Fruit fly (Drosophila melanogaster): ENCODE measurements around the gene CG1394.

CG1394 gene

dm6 chrX:11124749-11125508 lies 45.5 kb downstream of the CG1394 start, which contains the start of gene Rpt3 (continued):
- peak; percentile 65 for TF ChIP-seq Ets97D (GFP tag; optimal IDR thresholded peaks at IDR 0.05)
- no peak for TF ChIP-seq sima (GFP tag; optimal IDR thresholded peaks at IDR 0.05)
- no peak for TF ChIP-seq toy (GFP tag; IDR thresholded peaks at IDR 0.05)
- no peak for TF ChIP-seq CG9817 (tag; optimal IDR thresholded peaks at IDR 0.05)
- TF ChIP-seq yki (optimal IDR thresholded peaks at IDR 0.05), result no peak
- TF ChIP-seq chn (GFP tag; optimal IDR thresholded peaks at IDR 0.05), result no peak
- no peak for TF ChIP-seq Hr51 (GFP tag; optimal IDR thresholded peaks at IDR 0.05)
- TF ChIP-seq CG16863 (GFP tag; optimal IDR thresholded peaks at IDR 0.05), result peak; percentile 59
- no peak for TF ChIP-seq hth (optimal IDR thresholded peaks at IDR 0.05)
- peak; percentile 73 for TF ChIP-seq CG6791 (GFP tag; IDR thresholded peaks at IDR 0.05; ENCODE audit: partially characterized antibody)
- no peak for TF ChIP-seq CG31365 (tag; optimal IDR thresholded peaks at IDR 0.05)
- no peak for TF ChIP-seq Max (GFP tag; optimal IDR thresholded peaks at IDR 0.05)
- no peak for TF ChIP-seq CG4282 (GFP tag; optimal IDR thresholded peaks at IDR 0.05)
- no peak for TF ChIP-seq CG33213 (GFP tag; optimal IDR thresholded peaks at IDR 0.05)
- no peak for TF ChIP-seq z (GFP tag; IDR thresholded peaks at IDR 0.05)
- TF ChIP-seq CG10274 (GFP tag; optimal IDR thresholded peaks at IDR 0.05), result no peak
- no peak for TF ChIP-seq CG13123 (GFP tag; optimal IDR thresholded peaks at IDR 0.05)
- no peak for TF ChIP-seq CG7372 (GFP tag; IDR thresholded peaks at IDR 0.05)
- TF ChIP-seq Myb (GFP tag; optimal IDR thresholded peaks at IDR 0.05), result peak; percentile 37
- no peak for TF ChIP-seq NfI (GFP tag; optimal IDR thresholded peaks at IDR 0.05)
- TF ChIP-seq otp (GFP tag; IDR thresholded peaks at IDR 0.05), result no peak
- no peak for TF ChIP-seq bigmax (GFP tag; optimal IDR thresholded peaks at IDR 0.05)
- TF ChIP-seq Drgx (GFP tag; IDR thresholded peaks at IDR 0.05), result no peak
- no peak for TF ChIP-seq croc (GFP tag; conservative IDR thresholded peaks at IDR 0.05)
- no peak for TF ChIP-seq CG12071 (GFP tag; optimal IDR thresholded peaks at IDR 0.05)
- TF ChIP-seq lbe (GFP tag; optimal IDR thresholded peaks at IDR 0.05), result no peak
- TF ChIP-seq vnd (GFP tag; IDR thresholded peaks at IDR 0.05; ENCODE audit: partially characterized antibody), result peak; percentile 77; the same call in 2 of the 3 replicates
- TF ChIP-seq mam (GFP tag; optimal IDR thresholded peaks at IDR 0.05), result peak; percentile 0
- TF ChIP-seq bsh (GFP tag; optimal IDR thresholded peaks at IDR 0.05), result no peak
- no peak for TF ChIP-seq org-1 (GFP tag; optimal IDR thresholded peaks at IDR 0.05)
- peak; percentile 74; the same call in 1 of the 2 replicates for TF ChIP-seq inv (GFP tag; IDR thresholded peaks at IDR 0.05; ENCODE audit: partially characterized antibody)
- TF ChIP-seq emc (GFP tag; optimal IDR thresholded peaks at IDR 0.05), result no peak
- no peak for TF ChIP-seq tna (GFP tag; IDR thresholded peaks at IDR 0.05; ENCODE audit: partially characterized antibody)
- no peak for TF ChIP-seq repo (GFP tag; optimal IDR thresholded peaks at IDR 0.05)
- TF ChIP-seq scrt (GFP tag; optimal IDR thresholded peaks at IDR 0.05), result no peak
- TF ChIP-seq Fer1 (GFP tag; optimal IDR thresholded peaks at IDR 0.05), result no peak
- no peak for TF ChIP-seq CG3281 (GFP tag; optimal IDR thresholded peaks at IDR 0.05)
- no peak for TF ChIP-seq ftz-f1 (GFP tag; optimal IDR thresholded peaks at IDR 0.05)
- TF ChIP-seq zen2 (GFP tag; IDR thresholded peaks at IDR 0.05; ENCODE audit: partially characterized antibody), result peak; percentile 68; the same call in 1 of the 3 replicates
- peak; percentile 47 for TF ChIP-seq MBD-R2 (GFP tag; IDR thresholded peaks at IDR 0.05)
- TF ChIP-seq br (optimal IDR thresholded peaks at IDR 0.05), result no peak
- no peak for TF ChIP-seq peb (GFP tag; IDR thresholded peaks at IDR 0.05)
- TF ChIP-seq Hmx (GFP tag; optimal IDR thresholded peaks at IDR 0.05), result no peak
- no peak for TF ChIP-seq Adf1 (GFP tag; IDR thresholded peaks at IDR 0.05)
- TF ChIP-seq ab (GFP tag; optimal IDR thresholded peaks at IDR 0.05), result no peak
- peak; percentile 30 for TF ChIP-seq trem (tag; optimal IDR thresholded peaks at IDR 0.05)
- TF ChIP-seq CG13424 (tag; optimal IDR thresholded peaks at IDR 0.05), result no peak
- TF ChIP-seq Bgb (GFP tag; IDR thresholded peaks at IDR 0.05; ENCODE audit: partially characterized antibody), result peak; percentile 47
- no peak for TF ChIP-seq CG4820 (GFP tag; optimal IDR thresholded peaks at IDR 0.05)
- no peak for TF ChIP-seq Rx (GFP tag; IDR thresholded peaks at IDR 0.05)
- peak; percentile 15 for TF ChIP-seq Abd-B (GFP tag; optimal IDR thresholded peaks at IDR 0.05)
